Worm (Caenorhabditis elegans) whole organism, mixed stage, embryonic: Measurements from ENCODE around the gene zip-10.

ENCODE experiments used
- bed-3 ChIP-seq: fragments of 200-800 bp; sonication (Bioruptor generic); optimal IDR thresholded peaks from 3 replicates; lab custom pipeline; 2018; ENCODE audit warnings: mild to moderate bottlenecking, missing genetic modification characterization, moderate library complexity, missing compliant biosample characterization
- blmp-1 ChIP-seq: fragments of 150-350 bp; optimal IDR thresholded peaks from 2 replicates; lab custom pipeline; 2014; ENCODE audit warnings: missing biosample characterization, missing genetic modification characterization
- ceh-39 ChIP-seq: fragments of 150-350 bp; optimal IDR thresholded peaks from 2 replicates; lab custom pipeline; 2014; ENCODE audit warnings: missing biosample characterization, missing genetic modification characterization
- ceh-83 ChIP-seq: fragments of 200-800 bp; sonication (Bioruptor generic); optimal IDR thresholded peaks from 2 replicates; lab custom pipeline; 2018; ENCODE audit warnings: mild to moderate bottlenecking, missing genetic modification characterization, missing compliant biosample characterization
- ces-1 ChIP-seq: fragments of 150-350 bp; optimal IDR thresholded peaks from 2 replicates; lab custom pipeline; 2014; ENCODE audit warnings: missing biosample characterization, missing genetic modification reagents, missing genetic modification characterization
- cnd-1 ChIP-seq: fragments of 200-800 bp; sonication (Bioruptor generic); optimal IDR thresholded peaks from 2 replicates; lab custom pipeline; 2018; ENCODE audit warnings: mild to moderate bottlenecking, missing genetic modification characterization, missing compliant biosample characterization
- drap-1 ChIP-seq: fragments of 200-800 bp; sonication (Bioruptor generic); optimal IDR thresholded peaks from 3 replicates; lab custom pipeline; 2018; ENCODE audit warnings: mild to moderate bottlenecking, missing genetic modification characterization, missing compliant biosample characterization
- elt-1 ChIP-seq: sonication (generic microtip); optimal IDR thresholded peaks from 2 replicates; lab custom pipeline; 2017; ENCODE audit warnings: missing genetic modification characterization, mild to moderate bottlenecking, missing compliant biosample characterization, antibody characterized with exemption, moderate library complexity, borderline replicate concordance; ENCODE audit not compliant: insufficient read depth
- elt-3 ChIP-seq: fragments of 150-350 bp; optimal IDR thresholded peaks from 2 replicates; lab custom pipeline; 2014; ENCODE audit warnings: missing biosample characterization, missing genetic modification characterization
- flh-1 ChIP-seq: fragments of 200-800 bp; sonication (Bioruptor generic); optimal IDR thresholded peaks from 2 replicates; lab custom pipeline; 2018; ENCODE audit warnings: mild to moderate bottlenecking, missing genetic modification characterization, moderate library complexity, missing compliant biosample characterization
- ham-2 ChIP-seq: fragments of 200-800 bp; sonication (Bioruptor generic); optimal IDR thresholded peaks from 2 replicates; lab custom pipeline; 2018; ENCODE audit warnings: mild to moderate bottlenecking, missing genetic modification characterization, missing compliant biosample characterization
- hlh-1 ChIP-seq: fragments of 150-350 bp; optimal IDR thresholded peaks from 2 replicates; lab custom pipeline; 2014; ENCODE audit warnings: missing biosample characterization, missing genetic modification reagents, missing genetic modification characterization
- lin-13 ChIP-seq: fragments of 150-350 bp; optimal IDR thresholded peaks from 2 replicates; lab custom pipeline; 2014; ENCODE audit warnings: missing biosample characterization, missing genetic modification characterization
- mab-5 ChIP-seq: fragments of 150-350 bp; optimal IDR thresholded peaks from 2 replicates; lab custom pipeline; 2014; ENCODE audit warnings: missing biosample characterization, missing genetic modification characterization
- nhr-12 ChIP-seq: fragments of 150-350 bp; optimal IDR thresholded peaks from 2 replicates; lab custom pipeline; 2014; ENCODE audit warnings: missing biosample characterization, missing genetic modification characterization
- nhr-2 ChIP-seq: fragments of 150-350 bp; optimal IDR thresholded peaks from 2 replicates; lab custom pipeline; 2014; ENCODE audit warnings: missing biosample characterization, missing genetic modification characterization
- pha-4 ChIP-seq: fragments of 150-350 bp; optimal IDR thresholded peaks from 2 replicates; lab custom pipeline; 2018; ENCODE audit warnings: missing biosample characterization, missing genetic modification reagents, missing genetic modification characterization
- sem-2 ChIP-seq: fragments of 200-800 bp; sonication (Bioruptor generic); optimal IDR thresholded peaks from 2 replicates; lab custom pipeline; 2018; ENCODE audit warnings: mild to moderate bottlenecking, missing genetic modification characterization, missing compliant biosample characterization
- snpc-4 ChIP-seq: fragments of 150-350 bp; optimal IDR thresholded peaks from 2 replicates; lab custom pipeline; 2014; ENCODE audit warnings: missing biosample characterization, missing genetic modification characterization
- unc-120 ChIP-seq: sonication (generic microtip); optimal IDR thresholded peaks from 2 replicates; lab custom pipeline; 2017; ENCODE audit warnings: missing genetic modification characterization, missing compliant biosample characterization; ENCODE audit not compliant: poor library complexity, severe bottlenecking
- unc-39 ChIP-seq: fragments of 150-350 bp; optimal IDR thresholded peaks from 2 replicates; lab custom pipeline; 2014; ENCODE audit warnings: missing biosample characterization, missing genetic modification characterization
- zip-8 ChIP-seq: fragments of 150-350 bp; optimal IDR thresholded peaks from 2 replicates; lab custom pipeline; 2014; ENCODE audit warnings: missing biosample characterization, missing genetic modification characterization
- ztf-11 ChIP-seq: fragments of 150-350 bp; optimal IDR thresholded peaks from 2 replicates; lab custom pipeline; 2014; ENCODE audit warnings: missing biosample characterization, missing genetic modification characterization

The zip-10 gene

DNA sequence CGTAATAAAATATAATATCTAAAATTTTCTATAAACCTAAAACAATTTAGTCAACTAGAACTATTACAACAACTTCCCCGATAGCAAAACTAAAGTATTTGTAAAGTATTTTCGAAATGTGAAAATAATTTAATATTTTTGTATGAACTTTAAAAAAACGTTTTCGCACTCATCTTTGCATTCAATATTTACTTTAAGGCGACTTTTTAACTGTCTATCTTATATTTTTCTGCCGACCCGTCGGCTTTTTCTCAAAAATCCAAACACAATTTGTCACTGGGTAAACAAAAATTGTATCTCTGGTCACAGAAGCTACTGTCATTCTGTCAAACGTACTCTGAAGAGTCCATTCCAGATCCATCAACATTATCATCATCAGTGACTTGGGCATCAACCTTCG is 45.3 kb downstream of the zip-10 start:
- TF ChIP-seq ces-1: no peak
- no peak for TF ChIP-seq ztf-11 (tag; lab: Kevin White, UChicago)
- no peak for TF ChIP-seq ham-2 (GFP tag; lab: Kevin White, UChicago)
- no peak for TF ChIP-seq drap-1
- no peak for TF ChIP-seq snpc-4 (tag; lab: Kevin White, UChicago)

DNA sequence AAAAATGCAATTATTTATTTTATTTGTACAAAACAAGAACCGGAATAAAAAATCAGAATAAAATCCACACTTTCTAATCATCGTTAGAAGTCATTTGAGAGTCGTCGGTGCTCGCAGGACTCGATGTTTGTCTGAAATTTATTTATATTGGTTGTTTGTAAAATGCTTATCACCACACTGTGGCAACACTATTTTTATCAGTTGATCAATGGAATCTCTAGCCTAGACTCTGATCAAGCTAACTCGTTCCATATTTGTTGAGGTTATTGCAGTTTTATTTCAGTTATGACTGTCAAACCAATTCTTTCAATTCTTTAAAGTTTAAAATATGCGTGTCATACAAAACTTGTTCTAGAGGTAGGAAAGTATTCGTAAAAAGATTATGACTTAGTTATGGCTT is 46.1 kb downstream of the zip-10 start, which contains the start of gene dhs-20:
Gene dhs-20, minus strand, starts transcription at position 80 of the 400 bp plus-strand sequence.
- TF ChIP-seq pha-4 (tag; lab: Kevin White, UChicago) (no peak), nhr-12 (tag; lab: Kevin White, UChicago) (no peak), bed-3 (GFP tag; lab: Kevin White, UChicago) (no peak), ces-1 (no peak), zip-8 (no peak), unc-120 (tag; lab: Kevin White, UChicago) (no peak), flh-1 (GFP tag; lab: Kevin White, UChicago) (no peak), mab-5 (no peak), sem-2 (GFP tag; lab: Kevin White, UChicago) (no peak), ceh-39 (tag; lab: Kevin White, UChicago) (no peak), elt-1 (tag; lab: Kevin White, UChicago) (no peak), cnd-1 (tag; lab: Kevin White, UChicago) (no peak), drap-1 (no peak), elt-3 (tag; lab: Kevin White, UChicago) (no peak), lin-13 (tag; lab: Kevin White, UChicago) (no peak), ceh-83 (no peak), blmp-1 (tag; lab: Kevin White, UChicago) (no peak), nhr-2 (no peak), unc-39 (tag; lab: Kevin White, UChicago) (no peak)
- TF ChIP-seq, all 35 proteins: peak for 0

DNA sequence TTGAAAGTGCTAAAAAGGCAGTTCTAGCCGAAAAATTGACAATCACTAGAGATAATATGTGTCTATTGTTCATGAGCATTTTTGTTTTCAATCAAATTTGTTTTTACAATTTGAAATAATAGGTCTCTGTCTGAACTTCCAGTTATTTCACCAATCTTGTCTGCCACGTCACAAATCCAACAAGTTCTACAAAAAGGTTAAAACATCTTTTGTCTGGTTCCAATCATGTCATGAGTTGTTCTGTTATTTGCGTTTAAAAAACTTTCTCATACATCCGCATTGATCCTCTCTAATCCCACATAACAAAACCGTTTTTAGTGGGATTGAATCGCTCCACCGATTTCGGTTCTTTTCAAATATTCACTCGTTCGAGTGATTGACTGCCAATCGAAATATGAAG is 49.8 kb downstream of the zip-10 start, which contains the start of gene F35B12.9:
Gene F35B12.9, plus strand, starts transcription at position 372 of the 400 bp plus-strand sequence.
- TF ChIP-seq flh-1 (GFP tag; lab: Kevin White, UChicago) (no peak), ceh-83 (no peak), snpc-4 (tag; lab: Kevin White, UChicago) (no peak), cnd-1 (tag; lab: Kevin White, UChicago) (no peak), hlh-1 (no peak), elt-3 (tag; lab: Kevin White, UChicago) (no peak), ceh-39 (tag; lab: Kevin White, UChicago) (no peak)
- TF ChIP-seq, all 35 proteins: peak for 0
